Worm (Caenorhabditis elegans): Measurements from ENCODE around the gene F55H2.5.
A peak's percentile ranks its signal among the peaks of the same experiment; 100 is the strongest.

F55H2.5 gene

DNA sequence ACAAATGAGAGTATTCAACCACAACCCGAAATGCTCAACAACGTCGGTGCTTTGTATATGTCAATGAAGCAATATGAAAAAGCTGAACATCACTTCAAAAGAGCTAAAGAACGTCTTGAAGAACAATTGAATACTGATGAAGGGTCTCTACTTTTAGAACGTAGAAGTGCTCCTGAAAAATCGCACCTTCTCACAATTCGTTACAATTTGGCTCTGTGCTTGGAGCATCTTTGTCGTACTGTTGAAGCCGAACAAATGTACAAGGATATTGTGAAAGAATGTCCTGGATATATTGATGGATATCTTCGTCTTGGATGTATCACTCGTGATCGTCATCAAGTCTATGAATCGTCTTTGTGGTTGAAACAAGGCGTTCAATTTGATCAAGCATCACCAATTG lies 17.1 kb upstream of the F55H2.5 start:
- no peak for TF ChIP-seq flh-1 (GFP tag; optimal IDR thresholded peaks at IDR 0.05)

DNA sequence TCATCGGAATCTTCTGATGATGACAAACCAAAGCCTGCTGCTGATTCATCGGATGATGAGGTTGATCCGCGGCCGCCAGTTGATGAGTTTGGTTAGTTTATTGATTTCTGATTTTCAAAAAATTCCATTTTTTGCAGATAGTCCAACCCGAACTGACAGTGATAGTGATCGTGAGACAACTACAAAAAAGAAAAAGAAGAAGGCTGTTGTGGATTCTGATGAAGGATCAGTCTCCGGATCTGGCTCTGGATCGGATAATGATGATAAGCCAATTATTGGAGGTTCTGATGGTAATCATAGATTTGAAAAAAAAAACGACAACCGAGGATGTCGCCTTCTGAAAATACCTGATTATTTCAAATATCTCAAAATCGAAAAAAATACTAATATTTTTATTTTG lies 15.2 kb upstream of the F55H2.5 start:
- TF ChIP-seq elt-3 (tag; optimal IDR thresholded peaks at IDR 0.05) = no peak
- TF ChIP-seq nhr-12 (tag; optimal IDR thresholded peaks at IDR 0.05) = no peak

DNA sequence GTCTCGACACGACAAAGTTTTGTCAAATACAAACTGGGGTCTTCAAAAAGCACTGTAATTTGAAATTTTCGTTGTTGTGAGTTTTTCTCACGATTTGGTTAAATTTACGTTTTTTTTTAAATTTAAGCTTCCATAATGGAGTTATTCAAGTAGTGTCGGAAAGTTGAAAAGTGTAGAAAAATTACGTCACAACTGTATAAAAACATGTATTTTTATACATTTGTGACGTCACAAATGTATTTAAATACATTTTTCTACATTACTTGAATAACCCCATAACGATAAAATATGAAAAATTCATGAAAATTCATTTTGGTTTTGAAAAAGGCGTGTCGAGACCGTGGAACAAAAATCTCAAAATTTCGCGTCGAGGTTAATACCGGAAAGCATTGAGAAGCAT lies 13.9 kb upstream of the F55H2.5 start:
- TF ChIP-seq mep-1 (tag; optimal IDR thresholded peaks at IDR 0.05) = no peak
- peak; percentile 94 for TF ChIP-seq zip-8 (tag; optimal IDR thresholded peaks at IDR 0.05)

DNA sequence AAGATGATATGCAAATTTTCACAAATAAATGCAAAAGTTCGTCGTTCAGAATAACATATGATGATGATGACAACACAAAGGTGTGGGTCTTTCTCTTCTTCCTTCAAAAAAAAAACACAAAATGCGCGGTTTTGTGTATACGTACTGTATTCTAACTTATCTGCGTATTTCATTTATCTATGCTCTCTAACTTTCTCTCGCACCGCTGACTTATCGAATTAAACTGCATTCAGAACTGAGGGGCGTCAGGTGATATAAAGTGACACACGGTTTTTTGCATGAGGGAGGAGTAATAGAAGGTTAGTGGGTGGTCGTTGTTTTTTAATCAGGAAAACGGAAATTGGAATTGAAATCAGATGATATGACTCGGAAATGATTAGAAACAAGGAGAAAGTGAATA lies 11.0 kb upstream of the F55H2.5 start, which contains the start of gene sod-4:
Gene sod-4, minus strand, starts transcription at position 109 of the 400 bp plus-strand sequence.
- TF ChIP-seq lsy-2 (tag; optimal IDR thresholded peaks at IDR 0.05) (no peak), ceh-83 (GFP tag; optimal IDR thresholded peaks at IDR 0.05) (no peak), ces-1 (GFP tag; optimal IDR thresholded peaks at IDR 0.05) (no peak)

DNA sequence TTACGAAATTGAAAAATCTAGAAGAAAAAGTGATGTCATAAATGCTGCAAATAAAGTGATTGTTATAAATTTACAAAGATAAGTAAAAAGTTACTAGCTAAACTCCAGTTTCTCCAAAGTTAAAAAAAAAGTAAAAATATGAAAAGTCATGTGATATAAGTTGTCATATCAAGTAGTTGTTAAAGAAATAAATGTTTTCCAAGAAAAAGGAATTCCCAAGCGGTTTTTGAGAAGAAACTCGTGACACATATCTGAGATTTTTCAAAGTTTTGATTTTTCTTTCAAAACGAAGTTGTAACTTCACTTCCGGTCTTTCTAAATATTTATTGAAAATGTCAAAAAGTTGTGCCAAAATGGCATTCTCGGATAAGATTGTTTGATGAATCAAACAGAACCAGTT lies 10.2 kb upstream of the F55H2.5 start:
- no peak for TF ChIP-seq nhr-237 (tag; optimal IDR thresholded peaks at IDR 0.05)
- no peak for TF ChIP-seq elt-3 (tag; optimal IDR thresholded peaks at IDR 0.05)
- TF ChIP-seq sptf-1 (tag; optimal IDR thresholded peaks at IDR 0.05) = no peak
- TF ChIP-seq drap-1 (GFP tag; optimal IDR thresholded peaks at IDR 0.05) = no peak
- TF ChIP-seq ceh-39 (tag; optimal IDR thresholded peaks at IDR 0.05) = no peak
- TF ChIP-seq pha-4 (tag; optimal IDR thresholded peaks at IDR 0.05) = no peak
- no peak for TF ChIP-seq mab-5 (tag; optimal IDR thresholded peaks at IDR 0.05)
- no peak for TF ChIP-seq nhr-76 (tag; optimal IDR thresholded peaks at IDR 0.05)
- no peak for TF ChIP-seq ztf-11 (tag; optimal IDR thresholded peaks at IDR 0.05)
- no peak for TF ChIP-seq hlh-1 (tag; optimal IDR thresholded peaks at IDR 0.05)

DNA sequence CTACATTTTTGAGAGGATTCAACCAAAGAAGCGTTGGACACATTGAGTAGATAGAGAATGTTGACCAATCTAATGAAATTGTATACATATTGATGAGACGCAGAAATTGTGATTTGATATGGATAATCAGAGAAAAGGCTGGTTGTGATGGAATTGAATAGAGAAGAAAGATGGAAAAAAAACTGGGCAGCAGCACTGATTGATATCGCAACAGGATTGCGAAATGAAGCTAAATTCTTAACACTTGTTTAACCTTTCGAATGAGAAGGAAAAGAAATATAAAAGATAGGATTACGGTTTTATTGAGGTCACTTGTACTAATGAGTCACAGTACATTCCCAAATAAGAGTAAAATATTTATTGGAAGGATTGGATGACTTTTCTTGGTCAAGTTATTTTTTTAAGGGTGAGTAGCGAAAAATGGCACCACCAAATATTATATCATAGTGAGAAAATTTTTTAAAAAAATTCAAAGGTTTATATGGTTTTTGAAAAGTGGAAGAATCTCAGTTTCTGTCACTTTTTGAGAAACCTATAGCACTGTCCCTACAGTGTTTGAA lies 9.0 kb upstream of the F55H2.5 start:
- TF ChIP-seq ces-1 (GFP tag; optimal IDR thresholded peaks at IDR 0.05) = no peak
- TF ChIP-seq sptf-1 (tag; optimal IDR thresholded peaks at IDR 0.05) = no peak
- TF ChIP-seq hlh-1 (tag; optimal IDR thresholded peaks at IDR 0.05) = no peak
- TF ChIP-seq nhr-76 (tag; optimal IDR thresholded peaks at IDR 0.05) = no peak
- TF ChIP-seq lin-32 (GFP tag; optimal IDR thresholded peaks at IDR 0.05) = no peak
- no peak for TF ChIP-seq unc-39 (tag; optimal IDR thresholded peaks at IDR 0.05)
- no peak for TF ChIP-seq unc-120 (tag; optimal IDR thresholded peaks at IDR 0.05; ENCODE audit: poor library complexity, severe bottlenecking)

DNA sequence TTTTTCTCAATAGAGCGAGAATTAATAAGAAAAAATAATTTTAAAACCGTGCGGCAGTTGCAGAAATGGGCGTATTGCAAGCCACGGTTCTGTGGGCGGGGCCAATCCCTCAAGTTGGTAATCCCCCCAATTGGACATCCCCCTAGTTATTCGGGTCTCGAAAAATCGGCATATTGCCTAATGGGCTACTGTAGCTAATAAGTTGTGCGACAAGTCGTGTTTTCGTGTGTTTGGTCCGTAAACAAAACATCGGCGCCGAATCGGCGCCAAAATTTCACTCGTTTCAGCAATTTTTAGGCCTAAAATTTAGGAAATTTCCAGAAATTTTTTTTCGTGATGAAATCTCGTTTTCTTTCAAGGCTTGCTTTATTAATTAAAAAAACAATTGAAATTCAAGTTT lies 6.9 kb upstream of the F55H2.5 start:
- TF ChIP-seq elt-1 (tag; optimal IDR thresholded peaks at IDR 0.05; ENCODE audit: borderline replicate concordance, insufficient read depth) (no peak), ces-1 (GFP tag; optimal IDR thresholded peaks at IDR 0.05) (no peak), nhr-12 (tag; optimal IDR thresholded peaks at IDR 0.05) (no peak), drap-1 (GFP tag; optimal IDR thresholded peaks at IDR 0.05) (no peak), snpc-4 (tag; optimal IDR thresholded peaks at IDR 0.05) (no peak), sptf-1 (tag; optimal IDR thresholded peaks at IDR 0.05) (no peak), unc-39 (tag; optimal IDR thresholded peaks at IDR 0.05) (no peak), mep-1 (tag; optimal IDR thresholded peaks at IDR 0.05) (no peak), lin-32 (GFP tag; optimal IDR thresholded peaks at IDR 0.05) (no peak), hlh-1 (tag; optimal IDR thresholded peaks at IDR 0.05) (no peak), ceh-43 (GFP tag; optimal IDR thresholded peaks at IDR 0.05) (no peak), ham-2 (GFP tag; optimal IDR thresholded peaks at IDR 0.05) (no peak), ceh-39 (tag; optimal IDR thresholded peaks at IDR 0.05) (no peak), zip-8 (tag; optimal IDR thresholded peaks at IDR 0.05) (no peak), mls-2 (tag; optimal IDR thresholded peaks at IDR 0.05) (no peak)

DNA sequence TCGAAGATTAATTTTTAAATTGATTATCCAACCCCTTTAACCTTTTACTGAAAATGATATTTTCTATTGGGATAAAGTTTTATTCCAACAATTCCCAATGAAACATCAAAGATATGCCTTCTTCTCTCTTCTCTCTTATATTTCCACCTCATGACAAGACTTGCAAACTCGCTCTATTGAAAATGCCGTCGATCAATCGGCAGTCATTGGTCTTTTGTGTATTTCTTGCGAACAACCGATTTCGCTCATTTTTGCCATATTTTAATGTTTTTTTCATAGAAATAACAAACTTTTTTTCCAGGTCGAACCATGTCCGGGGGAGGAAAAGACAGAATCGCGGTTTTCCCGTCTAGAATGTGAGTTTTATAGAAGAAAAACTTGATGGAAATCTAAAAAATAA lies 3.5 kb upstream of the F55H2.5 start, which contains the start of gene vha-14:
Gene vha-14, plus strand, starts transcription at position 302 of the 400 bp plus-strand sequence.
- no peak for TF ChIP-seq elt-1 (tag; optimal IDR thresholded peaks at IDR 0.05; ENCODE audit: borderline replicate concordance, insufficient read depth)
- TF ChIP-seq nhr-2 (tag; optimal IDR thresholded peaks at IDR 0.05) = no peak
- peak; percentile 19 for TF ChIP-seq nhr-237 (tag; optimal IDR thresholded peaks at IDR 0.05)
- peak; percentile 38 for TF ChIP-seq lsy-2 (tag; optimal IDR thresholded peaks at IDR 0.05)
- peak; percentile 38 for TF ChIP-seq unc-62 (GFP tag; optimal IDR thresholded peaks at IDR 0.05)
- TF ChIP-seq ceh-39 (tag; optimal IDR thresholded peaks at IDR 0.05) = no peak
- TF ChIP-seq ces-1 (GFP tag; optimal IDR thresholded peaks at IDR 0.05) = peak; percentile 6
- peak; percentile 71 for TF ChIP-seq mep-1 (tag; optimal IDR thresholded peaks at IDR 0.05)

Measured in whole organism, mixed stage, embryonic.